Fruit fly (Drosophila melanogaster) whole organism, embryonic: ENCODE data around the gene CG11951.

ENCODE experiments used
- Atf-2 ChIP-seq: fragments of 200-800 bp; sonication (Bioruptor generic); optimal IDR thresholded peaks from 2 replicates; lab custom pipeline; 2016; ENCODE audit warnings: missing biosample characterization, missing genetic modification characterization
- Bdp1 ChIP-seq: fragments of 200-800 bp; sonication (Bioruptor generic); optimal IDR thresholded peaks from 3 replicates; lab custom pipeline; 2016; ENCODE audit warnings: missing biosample characterization, missing genetic modification characterization
- CG10147 ChIP-seq: fragments of 200-800 bp; sonication (Bioruptor generic); optimal IDR thresholded peaks from 2 replicates; lab custom pipeline; 2019; ENCODE audit warnings: missing biosample characterization, mild to moderate bottlenecking, missing genetic modification characterization, moderate library complexity
- CG10274 ChIP-seq: fragments of 200-800 bp; sonication (Bioruptor generic); optimal IDR thresholded peaks from 3 replicates; lab custom pipeline; 2017; ENCODE audit warnings: missing biosample characterization, mild to moderate bottlenecking, missing genetic modification characterization
- CG11085 ChIP-seq: fragments of 200-800 bp; sonication (Bioruptor generic); IDR thresholded peaks from 2 replicates; pipeline ENCODE4 v1.3.6; 2022; ENCODE audit warnings: missing biosample characterization, missing genetic modification characterization
- CG11695 ChIP-seq: fragments of 200-800 bp; sonication (Bioruptor generic); IDR thresholded peaks from 3 replicates; pipeline ENCODE4 v1.3.6; 2022; ENCODE audit warnings: missing biosample characterization, missing genetic modification characterization
- CG12071 ChIP-seq: fragments of 200-800 bp; sonication (Bioruptor generic); optimal IDR thresholded peaks from 3 replicates; lab custom pipeline; 2018; ENCODE audit warnings: missing biosample characterization, mild to moderate bottlenecking, missing genetic modification characterization
- CG13624 ChIP-seq: fragments of 200-800 bp; sonication (Bioruptor generic); optimal IDR thresholded peaks from 2 replicates; lab custom pipeline; 2016; ENCODE audit warnings: missing biosample characterization, missing genetic modification characterization
- CG13775 ChIP-seq: fragments of 200-800 bp; sonication (Bioruptor generic); optimal IDR thresholded peaks from 3 replicates; lab custom pipeline; 2017; ENCODE audit warnings: missing biosample characterization, mild to moderate bottlenecking, missing genetic modification characterization
- CG14667 ChIP-seq: fragments of 200-800 bp; sonication (Bioruptor generic); IDR thresholded peaks from 2 replicates; pipeline ENCODE4 v1.3.6; 2022; ENCODE audit warnings: missing biosample characterization, missing genetic modification characterization
- CG14710 ChIP-seq: fragments of 200-800 bp; sonication (Bioruptor generic); optimal IDR thresholded peaks from 3 replicates; lab custom pipeline; 2019; ENCODE audit warnings: missing biosample characterization, mild to moderate bottlenecking, missing genetic modification characterization, moderate library complexity
- CG17359 ChIP-seq: fragments of 200-800 bp; sonication (Bioruptor generic); optimal IDR thresholded peaks from 3 replicates; lab custom pipeline; 2018; ENCODE audit warnings: missing biosample characterization, mild to moderate bottlenecking, missing genetic modification characterization, moderate library complexity
- CG17802 ChIP-seq: fragments of 200-800 bp; sonication (Bioruptor generic); optimal IDR thresholded peaks from 2 replicates; lab custom pipeline; 2018; ENCODE audit warnings: missing biosample characterization, mild to moderate bottlenecking, missing genetic modification characterization, moderate library complexity
- CG18011 ChIP-seq: fragments of 200-800 bp; sonication (Bioruptor generic); optimal IDR thresholded peaks from 2 replicates; lab custom pipeline; 2017; ENCODE audit warnings: missing biosample characterization, missing genetic modification characterization, mild to moderate bottlenecking, moderate library complexity, missing genotype
- CG32772 ChIP-seq: fragments of 200-800 bp; sonication (Bioruptor generic); IDR thresholded peaks from 2 replicates; pipeline ENCODE4 v1.3.6; 2022; ENCODE audit warnings: missing biosample characterization, missing genetic modification characterization
- CG3995 ChIP-seq: fragments of 200-800 bp; sonication (Bioruptor generic); optimal IDR thresholded peaks from 3 replicates; lab custom pipeline; 2016; ENCODE audit warnings: missing biosample characterization, missing genetic modification characterization
- CG42726 ChIP-seq: fragments of 200-800 bp; sonication (Bioruptor generic); IDR thresholded peaks from 2 replicates; pipeline ENCODE4 v1.3.6; 2022; ENCODE audit warnings: missing biosample characterization, missing genetic modification characterization; ENCODE audit not compliant: partially characterized antibody
- CG4360 ChIP-seq: fragments of 200-800 bp; sonication (Bioruptor generic); IDR thresholded peaks from 2 replicates; pipeline ENCODE4 v1.3.6; 2022; ENCODE audit warnings: missing biosample characterization, missing genetic modification characterization
- CG4424 ChIP-seq: fragments of 200-800 bp; sonication (Bioruptor generic); optimal IDR thresholded peaks from 3 replicates; lab custom pipeline; 2016; ENCODE audit warnings: missing biosample characterization, missing genetic modification characterization
- CG6689 ChIP-seq: fragments of 200-800 bp; sonication (Bioruptor generic); IDR thresholded peaks from 2 replicates; pipeline ENCODE4 v1.3.6; 2022; ENCODE audit warnings: missing biosample characterization, missing genetic modification characterization
- CG7987 ChIP-seq: fragments of 200-800 bp; sonication (Bioruptor generic); optimal IDR thresholded peaks from 2 replicates; lab custom pipeline; 2018; ENCODE audit warnings: missing biosample characterization, mild to moderate bottlenecking, missing genetic modification characterization, moderate library complexity
- CG8388 ChIP-seq: fragments of 200-800 bp; sonication (Bioruptor generic); optimal IDR thresholded peaks from 2 replicates; lab custom pipeline; 2019; ENCODE audit warnings: missing biosample characterization, mild to moderate bottlenecking, missing genetic modification characterization, moderate library complexity
- CG8478 ChIP-seq: fragments of >200 bp; optimal IDR thresholded peaks from 2 replicates; lab custom pipeline; 2018
- D19B ChIP-seq: fragments of 200-800 bp; sonication (Bioruptor generic); optimal IDR thresholded peaks from 2 replicates; lab custom pipeline; 2017; ENCODE audit warnings: missing biosample characterization, mild to moderate bottlenecking, missing genetic modification characterization
- Doc3 ChIP-seq: fragments of 200-800 bp; sonication (Bioruptor generic); IDR thresholded peaks from 3 replicates; pipeline ENCODE4 v1.3.6; 2022; ENCODE audit warnings: missing biosample characterization, missing genetic modification characterization; ENCODE audit not compliant: partially characterized antibody
- HLH54F ChIP-seq: fragments of 200-800 bp; sonication (Bioruptor generic); optimal IDR thresholded peaks from 3 replicates; lab custom pipeline; 2016; ENCODE audit warnings: missing biosample characterization, missing genetic modification characterization
- Hr78 ChIP-seq, 2 experiments: fragments of 200-800 bp in 1 of 2; fragments of >200 bp in 1 of 2; sonication (Bioruptor generic) in 1 of 2; optimal IDR thresholded peaks; 2 replicates each; lab custom pipeline; 2017 to 2019; ENCODE audit warnings: missing biosample characterization in 2 of 2, missing genetic modification characterization in 2 of 2, mild to moderate bottlenecking in 1 of 2, moderate library complexity in 1 of 2
- Jarid2 ChIP-seq: fragments of 200-800 bp; sonication (Bioruptor generic); optimal IDR thresholded peaks from 3 replicates; lab custom pipeline; 2017; ENCODE audit warnings: mild to moderate bottlenecking, missing biosample characterization, missing genetic modification reagents, missing genetic modification characterization
- Mes4 ChIP-seq: fragments of 200-800 bp; sonication (Bioruptor generic); optimal IDR thresholded peaks from 2 replicates; lab custom pipeline; 2016; ENCODE audit warnings: missing biosample characterization, missing genetic modification characterization
- Neu2 ChIP-seq: fragments of 200-800 bp; sonication (Bioruptor generic); optimal IDR thresholded peaks from 3 replicates; lab custom pipeline; 2016; ENCODE audit warnings: missing biosample characterization, missing genetic modification characterization, borderline replicate concordance
- NfI ChIP-seq: fragments of 200-800 bp; sonication (Bioruptor generic); optimal IDR thresholded peaks from 3 replicates; lab custom pipeline; 2018; ENCODE audit warnings: missing biosample characterization, mild to moderate bottlenecking, missing genetic modification characterization, moderate library complexity
- Rx ChIP-seq: fragments of 200-800 bp; sonication (Bioruptor generic); IDR thresholded peaks from 2 replicates; pipeline ENCODE4 v1.3.6; 2022; ENCODE audit warnings: missing biosample characterization, missing genetic modification characterization
- Vsx1 ChIP-seq: fragments of 200-800 bp; sonication (Bioruptor generic); optimal IDR thresholded peaks from 2 replicates; lab custom pipeline; 2017; ENCODE audit warnings: missing biosample characterization, mild to moderate bottlenecking, missing genetic modification characterization, missing genetic modification reagents
- ase ChIP-seq: fragments of 200-800 bp; sonication (Bioruptor generic); IDR thresholded peaks from 3 replicates; pipeline ENCODE4 v1.3.6; 2022; ENCODE audit warnings: missing biosample characterization, missing genetic modification characterization
- cwo ChIP-seq: fragments of 200-800 bp; sonication (Bioruptor generic); optimal IDR thresholded peaks from 3 replicates; lab custom pipeline; 2017; ENCODE audit warnings: missing biosample characterization, missing genetic modification characterization, mild to moderate bottlenecking, moderate library complexity, missing genetic modification reagents
- dysf ChIP-seq: fragments of 200-800 bp; sonication (Bioruptor generic); IDR thresholded peaks from 3 replicates; pipeline ENCODE4 v1.3.6; 2022; ENCODE audit warnings: missing biosample characterization, missing genetic modification characterization
- gcm ChIP-seq: fragments of 200-800 bp; sonication (Bioruptor generic); optimal IDR thresholded peaks from 2 replicates; lab custom pipeline; 2019; ENCODE audit warnings: missing biosample characterization, mild to moderate bottlenecking, missing genetic modification characterization, moderate library complexity
- gsb-n ChIP-seq: fragments of 200-800 bp; sonication (Bioruptor generic); optimal IDR thresholded peaks from 3 replicates; lab custom pipeline; 2018; ENCODE audit warnings: missing biosample characterization, mild to moderate bottlenecking, missing genetic modification characterization
- maf-S ChIP-seq: fragments of 200-800 bp; sonication (Bioruptor generic); optimal IDR thresholded peaks from 2 replicates; lab custom pipeline; 2016; ENCODE audit warnings: missing biosample characterization, missing genetic modification characterization
- nmo ChIP-seq: fragments of 200-800 bp; sonication (Bioruptor generic); optimal IDR thresholded peaks from 2 replicates; lab custom pipeline; 2018; ENCODE audit warnings: missing biosample characterization, mild to moderate bottlenecking, missing genetic modification characterization, moderate library complexity
- prd ChIP-seq, 3 experiments: fragments of >200 bp in 2 of 3; fragments of 200-800 bp in 1 of 3; sonication (Bioruptor generic) in 1 of 3; optimal IDR thresholded peaks in 2 of 3; IDR thresholded peaks in 1 of 3; 2 replicates in 2 of 3; 3 replicates in 1 of 3; pipeline versions ENCODE4 v1.3.6 to Lab custom; 2017 to 2022; ENCODE audit warnings: missing biosample characterization in 1 of 3, missing genetic modification characterization in 1 of 3
- sd ChIP-seq: fragments of 200-800 bp; sonication (Bioruptor generic); optimal IDR thresholded peaks from 3 replicates; lab custom pipeline; 2018; ENCODE audit warnings: missing biosample characterization, mild to moderate bottlenecking, missing genetic modification characterization, moderate library complexity
- seq ChIP-seq: fragments of 200-800 bp; sonication (Bioruptor generic); IDR thresholded peaks from 2 replicates; pipeline ENCODE4 v1.3.6; 2022; ENCODE audit warnings: missing biosample characterization, missing genetic modification characterization
- sima ChIP-seq: fragments of 200-800 bp; sonication (Bioruptor generic); optimal IDR thresholded peaks from 2 replicates; lab custom pipeline; 2016; ENCODE audit warnings: missing biosample characterization, missing genetic modification characterization
- so ChIP-seq: fragments of 200-800 bp; sonication (Bioruptor generic); IDR thresholded peaks from 3 replicates; pipeline ENCODE4 v1.3.6; 2022; ENCODE audit warnings: missing biosample characterization, missing genetic modification characterization
- sob ChIP-seq: fragments of 200-800 bp; sonication (Bioruptor generic); IDR thresholded peaks from 2 replicates; pipeline ENCODE4 v1.3.6; 2022; ENCODE audit warnings: missing biosample characterization, missing genetic modification characterization
- stwl ChIP-seq: fragments of 200-800 bp; sonication (Bioruptor generic); optimal IDR thresholded peaks from 3 replicates; lab custom pipeline; 2018; ENCODE audit warnings: missing biosample characterization, mild to moderate bottlenecking, missing genetic modification characterization, moderate library complexity
- unc-4 ChIP-seq: fragments of 200-800 bp; sonication (Bioruptor generic); IDR thresholded peaks from 2 replicates; pipeline ENCODE4 v1.3.6; 2022; ENCODE audit warnings: missing biosample characterization, missing genetic modification characterization; ENCODE audit not compliant: partially characterized antibody

The CG11951 gene

dm6 chr3R:29222891-29223842 lies 15.4 kb downstream of the CG11951 start, which contains the start of the genes Cisd2 and Brd8 (continued):
- TF ChIP-seq seq (GFP tag; lab: Robert Waterston, UW) (no peak), CG11695 (GFP tag; lab: Robert Waterston, UW) (no peak), sob (GFP tag; lab: Robert Waterston, UW) (0 out of 2 replicates have a peak, but pooled peaks have one; percentile 27), CG8388 (no peak), so (no peak), HLH54F (no peak), CG11085 (no peak), CG12071 (GFP tag; lab: Kevin White, UChicago) (no peak), NfI (no peak), gsb-n (tag; lab: Kevin White, UChicago) (no peak), CG42726 (GFP tag; lab: Robert Waterston, UW) (peak; percentile 77; the same call in 1 of the 2 replicates), Bdp1 (no peak), CG10147 (GFP tag; lab: Kevin White, UChicago) (no peak), ase (GFP tag; lab: Robert Waterston, UW) (no peak), CG10274 (GFP tag; lab: Kevin White, UChicago) (no peak), Mes4 (GFP tag; lab: Kevin White, UChicago) (peak; percentile 8), CG13624 (GFP tag; lab: Kevin White, UChicago) (peak; percentile 31), CG17359 (tag; lab: Kevin White, UChicago) (no peak), Doc3 (GFP tag; lab: Robert Waterston, UW) (peak; percentile 76), stwl (tag; lab: Kevin White, UChicago) (peak; percentile 90), CG17802 (tag; lab: Kevin White, UChicago) (no peak), prd (optimal IDR thresholded peaks at IDR 0.05; lab: Kevin White, UChicago) (no peak), prd (GFP tag; IDR thresholded peaks at IDR 0.05; lab: Robert Waterston, UW) (0 out of 3 replicates have a peak, but pooled peaks have one; percentile 4), CG4424 (no peak), CG14710 (tag; lab: Kevin White, UChicago) (peak; percentile 54), CG32772 (GFP tag; lab: Robert Waterston, UW) (no peak), Neu2 (GFP tag; lab: Kevin White, UChicago) (no peak), sima (no peak), D19B (GFP tag; lab: Kevin White, UChicago) (no peak), CG13775 (GFP tag; lab: Kevin White, UChicago) (no peak), Atf-2 (GFP tag; lab: Kevin White, UChicago) (no peak), CG7987 (peak; percentile 57), CG14667 (GFP tag; lab: Robert Waterston, UW) (no peak), Hr78 (GFP tag; optimal IDR thresholded peaks at IDR 0.05; lab: Kevin White, UChicago) (no peak), unc-4 (peak; percentile 91), nmo (peak; percentile 43), CG8478 (lab: Kevin White, UChicago) (no peak), CG4360 (GFP tag; lab: Robert Waterston, UW) (no peak), sd (tag; lab: Kevin White, UChicago) (peak; percentile 54), Rx (GFP tag; lab: Robert Waterston, UW) (no peak), Jarid2 (no peak), gcm (GFP tag; lab: Kevin White, UChicago) (no peak), CG18011 (GFP tag; lab: Kevin White, UChicago) (no peak), Vsx1 (GFP tag; lab: Kevin White, UChicago) (no peak), maf-S (GFP tag; lab: Kevin White, UChicago) (no peak), cwo (GFP tag; lab: Kevin White, UChicago) (no peak), CG3995 (GFP tag; lab: Kevin White, UChicago) (peak; percentile 30), dysf (GFP tag; lab: Robert Waterston, UW) (no peak), CG6689 (GFP tag; lab: Robert Waterston, UW) (no peak)
